Worm (Caenorhabditis elegans) whole organism, L1 larva: ENCODE results near the gene cul-4.

Experiments
- C04F5.9 ChIP-seq: sonication (generic microtip); optimal IDR thresholded peaks from 2 replicates; lab custom pipeline; 2016; ENCODE audit warnings: missing genetic modification characterization, missing compliant biosample characterization
- C16A3.4 ChIP-seq: fragments of 150-350 bp; optimal IDR thresholded peaks from 2 replicates; lab custom pipeline; 2014; ENCODE audit warnings: missing biosample characterization, missing genetic modification characterization
- C34B4.2 ChIP-seq: sonication (generic microtip); optimal IDR thresholded peaks from 2 replicates; lab custom pipeline; 2017; ENCODE audit warnings: mild to moderate bottlenecking, missing genetic modification characterization, missing compliant biosample characterization
- F16B12.6 ChIP-seq: fragments of 150-350 bp; optimal IDR thresholded peaks from 2 replicates; lab custom pipeline; 2014; ENCODE audit warnings: missing biosample characterization, missing genetic modification characterization
- aha-1 ChIP-seq: fragments of 150-350 bp; optimal IDR thresholded peaks from 2 replicates; lab custom pipeline; 2014; ENCODE audit warnings: missing biosample characterization, missing genetic modification characterization
- aly-2 ChIP-seq: fragments of 150-350 bp; optimal IDR thresholded peaks from 2 replicates; lab custom pipeline; 2014; ENCODE audit warnings: missing biosample characterization, missing genetic modification characterization
- blmp-1 ChIP-seq: fragments of 150-350 bp; optimal IDR thresholded peaks from 2 replicates; lab custom pipeline; 2014; ENCODE audit warnings: missing biosample characterization, missing genetic modification characterization
- ceh-63 ChIP-seq: fragments of 200-800 bp; sonication (Bioruptor generic); optimal IDR thresholded peaks from 2 replicates; lab custom pipeline; 2018; ENCODE audit warnings: mild to moderate bottlenecking, missing genetic modification characterization, missing compliant biosample characterization
- ceh-8 ChIP-seq: fragments of 200-800 bp; sonication (Bioruptor generic); optimal IDR thresholded peaks from 2 replicates; lab custom pipeline; 2018; ENCODE audit warnings: mild to moderate bottlenecking, missing genetic modification characterization, moderate library complexity, missing compliant biosample characterization
- ceh-82 ChIP-seq, 3 experiments: fragments of 150-350 bp in 1 of 3; sonication (generic microtip) in 2 of 3; optimal IDR thresholded peaks; 2 replicates each; lab custom pipeline; 2014 to 2017; ENCODE audit warnings: missing biosample characterization in 3 of 3, missing genetic modification characterization in 3 of 3
- ceh-90 ChIP-seq: sonication (generic microtip); optimal IDR thresholded peaks from 2 replicates; lab custom pipeline; 2016; ENCODE audit warnings: missing genetic modification characterization, missing compliant biosample characterization
- ces-1 ChIP-seq: fragments of 150-350 bp; optimal IDR thresholded peaks from 2 replicates; lab custom pipeline; 2014; ENCODE audit warnings: missing biosample characterization, missing genetic modification reagents, missing genetic modification characterization
- dpl-1 ChIP-seq, 3 experiments: fragments of 150-350 bp in 2 of 3; sonication (generic microtip) in 1 of 3; optimal IDR thresholded peaks; 2 replicates each; lab custom pipeline; 2014 to 2017; ENCODE audit warnings: missing biosample characterization in 3 of 3, missing genetic modification characterization in 3 of 3, missing genetic modification reagents in 3 of 3
- dsc-1 ChIP-seq: sonication (generic microtip); optimal IDR thresholded peaks from 2 replicates; lab custom pipeline; 2016; ENCODE audit warnings: mild to moderate bottlenecking, missing genetic modification characterization, missing compliant biosample characterization
- efl-1 ChIP-seq, 4 experiments: fragments of 150-350 bp; optimal IDR thresholded peaks in 3 of 4; peaks in 1 of 4; 1 replicate in 1 of 4; 2 replicates in 3 of 4; lab custom pipeline; 2014; ENCODE audit warnings: missing biosample characterization in 2 of 4, missing genetic modification characterization in 2 of 4, missing genetic modification reagents in 2 of 4
- efl-3 ChIP-seq: fragments of 200-800 bp; sonication (Bioruptor generic); optimal IDR thresholded peaks from 2 replicates; lab custom pipeline; 2018; ENCODE audit warnings: mild to moderate bottlenecking, missing genetic modification characterization, missing compliant biosample characterization
- egl-13 ChIP-seq: sonication (generic microtip); optimal IDR thresholded peaks from 2 replicates; lab custom pipeline; 2016; ENCODE audit warnings: missing genotype, missing genetic modification reagents, missing genetic modification characterization, missing compliant biosample characterization
- ets-5 ChIP-seq: fragments of 200-800 bp; sonication (Bioruptor generic); IDR thresholded peaks from 2 replicates; pipeline ENCODE4 v1.3.6; 2022; ENCODE audit warnings: missing genetic modification characterization, missing compliant biosample characterization
- fkh-10 ChIP-seq: sonication (generic microtip); optimal IDR thresholded peaks from 2 replicates; lab custom pipeline; 2017; ENCODE audit warnings: missing biosample characterization, missing genetic modification reagents, missing genetic modification characterization
- fkh-4 ChIP-seq: sonication (generic microtip); optimal IDR thresholded peaks from 2 replicates; lab custom pipeline; 2016; ENCODE audit warnings: missing compliant biosample characterization, missing genetic modification characterization, borderline replicate concordance
- fkh-8 ChIP-seq: sonication (generic microtip); optimal IDR thresholded peaks from 2 replicates; lab custom pipeline; 2016; ENCODE audit warnings: mild to moderate bottlenecking, missing genetic modification characterization, missing compliant biosample characterization
- grh-1 ChIP-seq: fragments of 200-800 bp; sonication (Bioruptor generic); IDR thresholded peaks from 2 replicates; pipeline ENCODE4 v1.3.6; 2022; ENCODE audit warnings: missing genetic modification reagents, missing genetic modification characterization, missing compliant biosample characterization
- hlh-17 ChIP-seq: fragments of 200-800 bp; sonication (Bioruptor generic); optimal IDR thresholded peaks from 2 replicates; lab custom pipeline; 2018; ENCODE audit warnings: missing genetic modification characterization, mild to moderate bottlenecking, missing compliant biosample characterization, moderate library complexity, borderline replicate concordance
- irx-1 ChIP-seq: sonication (generic microtip); optimal IDR thresholded peaks from 2 replicates; lab custom pipeline; 2016; ENCODE audit warnings: missing genetic modification characterization, missing compliant biosample characterization
- jun-1 ChIP-seq: fragments of 150-350 bp; optimal IDR thresholded peaks from 2 replicates; lab custom pipeline; 2014; ENCODE audit warnings: missing biosample characterization, missing genetic modification reagents, missing genetic modification characterization
- lin-13 ChIP-seq: fragments of 150-350 bp; optimal IDR thresholded peaks from 2 replicates; lab custom pipeline; 2014; ENCODE audit warnings: missing biosample characterization, missing genetic modification reagents, missing genetic modification characterization
- lin-39 ChIP-seq: fragments of 150-350 bp; optimal IDR thresholded peaks from 2 replicates; lab custom pipeline; 2014; ENCODE audit warnings: missing biosample characterization, missing genetic modification reagents, missing genetic modification characterization
- lsy-2 ChIP-seq, 2 experiments: fragments of 150-350 bp; optimal IDR thresholded peaks; 2 replicates each; lab custom pipeline; 2014; ENCODE audit warnings: missing biosample characterization in 2 of 2, missing genetic modification characterization in 2 of 2
- mef-2 ChIP-seq: fragments of 150-350 bp; optimal IDR thresholded peaks from 2 replicates; lab custom pipeline; 2014; ENCODE audit warnings: missing biosample characterization, missing genetic modification characterization
- mep-1 ChIP-seq: fragments of 150-350 bp; optimal IDR thresholded peaks from 2 replicates; lab custom pipeline; 2014; ENCODE audit warnings: missing biosample characterization, missing genetic modification characterization
- nhr-11 ChIP-seq: fragments of 150-350 bp; optimal IDR thresholded peaks from 2 replicates; lab custom pipeline; 2014; ENCODE audit warnings: missing biosample characterization, missing genetic modification characterization
- nhr-12 ChIP-seq: sonication (generic microtip); optimal IDR thresholded peaks from 2 replicates; lab custom pipeline; 2017; ENCODE audit warnings: missing biosample characterization, missing genetic modification characterization
- nhr-19 ChIP-seq: fragments of 200-800 bp; sonication (Bioruptor generic); conservative IDR thresholded peaks from 2 replicates; pipeline ENCODE4 v1.3.6; 2022; ENCODE audit warnings: missing genetic modification characterization, missing compliant biosample characterization
- nhr-20 ChIP-seq: sonication (generic microtip); optimal IDR thresholded peaks from 2 replicates; lab custom pipeline; 2016; ENCODE audit warnings: mild to moderate bottlenecking, missing genetic modification characterization, missing compliant biosample characterization
- nhr-28 ChIP-seq: fragments of 150-350 bp; optimal IDR thresholded peaks from 2 replicates; lab custom pipeline; 2014; ENCODE audit warnings: missing biosample characterization, missing genetic modification characterization
- nhr-47 ChIP-seq: sonication (generic microtip); optimal IDR thresholded peaks from 2 replicates; lab custom pipeline; 2016; ENCODE audit warnings: mild to moderate bottlenecking, missing genetic modification characterization, moderate library complexity, missing compliant biosample characterization
- nhr-76 ChIP-seq: sonication (generic microtip); optimal IDR thresholded peaks from 2 replicates; lab custom pipeline; 2017; ENCODE audit warnings: missing biosample characterization, missing genetic modification characterization
- nhr-77 ChIP-seq: fragments of 150-350 bp; optimal IDR thresholded peaks from 2 replicates; lab custom pipeline; 2014; ENCODE audit warnings: missing biosample characterization, missing genetic modification characterization
- nhr-84 ChIP-seq: sonication (generic microtip); optimal IDR thresholded peaks from 2 replicates; lab custom pipeline; 2017; ENCODE audit warnings: missing biosample characterization, missing genetic modification characterization
- nhr-85 ChIP-seq: sonication (generic microtip); peaks from one replicate; lab custom pipeline; 2016; ENCODE audit warnings: missing genetic modification characterization, inconsistent platforms, missing compliant biosample characterization
- snu-23 ChIP-seq: sonication (generic microtip); optimal IDR thresholded peaks from 2 replicates; lab custom pipeline; 2016; ENCODE audit warnings: missing genetic modification characterization, missing compliant biosample characterization
- sox-4 ChIP-seq: sonication (generic microtip); optimal IDR thresholded peaks from 2 replicates; lab custom pipeline; 2016; ENCODE audit warnings: missing genetic modification characterization, missing compliant biosample characterization
- sptf-1 ChIP-seq: fragments of 150-350 bp; optimal IDR thresholded peaks from 2 replicates; lab custom pipeline; 2014; ENCODE audit warnings: missing biosample characterization, missing genetic modification characterization
- tlp-1 ChIP-seq: fragments of 150-350 bp; optimal IDR thresholded peaks from 2 replicates; lab custom pipeline; 2014; ENCODE audit warnings: missing biosample characterization, missing genetic modification characterization
- unc-30 ChIP-seq: sonication (generic microtip); optimal IDR thresholded peaks from 2 replicates; lab custom pipeline; 2017; ENCODE audit warnings: missing biosample characterization, missing genetic modification characterization
- vab-15 ChIP-seq: sonication (generic microtip); optimal IDR thresholded peaks from 2 replicates; lab custom pipeline; 2017; ENCODE audit warnings: missing genotype, mild to moderate bottlenecking, missing genetic modification characterization, missing compliant biosample characterization
- zag-1 ChIP-seq: fragments of 150-350 bp; optimal IDR thresholded peaks from 2 replicates; lab custom pipeline; 2014; ENCODE audit warnings: missing biosample characterization, missing genetic modification characterization
- zip-4 ChIP-seq: fragments of 200-800 bp; sonication (Bioruptor generic); optimal IDR thresholded peaks from 2 replicates; lab custom pipeline; 2018; ENCODE audit warnings: mild to moderate bottlenecking, missing genetic modification characterization, moderate library complexity, missing compliant biosample characterization
- ztf-11 ChIP-seq, 2 experiments: sonication (generic microtip); optimal IDR thresholded peaks; 2 replicates each; lab custom pipeline; 2016 to 2017; ENCODE audit warnings: missing genetic modification characterization in 2 of 2, missing biosample characterization in 1 of 2, missing compliant biosample characterization in 1 of 2

cul-4 gene

ce11 chrII:7326997-7327396, 25.1 kb downstream of the cul-4 start (continued):
- TF ChIP-seq jun-1 (tag; lab: Kevin White, UChicago) (peak; percentile 16), dpl-1 (GFP tag; optimal IDR thresholded peaks at IDR 0.05; lab: Kevin White, UChicago) (peak in 1 of 3 experiments; percentile 22), nhr-12 (no peak), sox-4 (no peak), ceh-82 (tag; optimal IDR thresholded peaks at IDR 0.05; lab: Kevin White, UChicago) (peak; percentile 50 to 68 (median 57)), fkh-10 (peak; percentile 59), nhr-28 (tag; lab: Kevin White, UChicago) (no peak), vab-15 (tag; lab: Kevin White, UChicago) (no peak), lin-39 (no peak), F16B12.6 (tag; lab: Kevin White, UChicago) (no peak), nhr-84 (tag; lab: Kevin White, UChicago) (no peak), fkh-8 (tag; lab: Kevin White, UChicago) (peak; percentile 74), tlp-1 (no peak), ceh-90 (tag; lab: Kevin White, UChicago) (no peak), C04F5.9 (tag; lab: Kevin White, UChicago) (no peak), C16A3.4 (no peak), efl-1 (optimal IDR thresholded peaks at IDR 0.05; lab: Kevin White, UChicago) (peak; percentile 27 to 30), efl-1 (GFP tag; optimal IDR thresholded peaks at IDR 0.05 in 1 of 2; lab: Kevin White, UChicago) (no peak), ztf-11 (tag; optimal IDR thresholded peaks at IDR 0.05; lab: Kevin White, UChicago) (peak in 1 of 2 experiments; percentile 4), nhr-11 (no peak), aly-2 (no peak), ets-5 (GFP tag; lab: Robert Waterston, UW) (no peak), efl-3 (GFP tag; lab: Kevin White, UChicago) (no peak), sptf-1 (no peak), nhr-85 (tag; lab: Kevin White, UChicago) (no peak), lin-13 (no peak), ceh-63 (no peak), dsc-1 (peak; percentile 38), zag-1 (tag; lab: Kevin White, UChicago) (no peak), irx-1 (tag; lab: Kevin White, UChicago) (peak; percentile 67), fkh-4 (tag; lab: Kevin White, UChicago) (no peak), blmp-1 (tag; lab: Kevin White, UChicago) (no peak), aha-1 (tag; lab: Kevin White, UChicago) (no peak)

- no peak for TF ChIP-seq unc-30 (tag; lab: Kevin White, UChicago)
- no peak for TF ChIP-seq nhr-84 (tag; lab: Kevin White, UChicago)
- TF ChIP-seq hlh-17 (GFP tag; lab: Kevin White, UChicago), result no peak
- no peak for TF ChIP-seq nhr-19 (GFP tag; lab: Robert Waterston, UW)
- no peak for TF ChIP-seq sptf-1
- no peak for TF ChIP-seq ceh-90 (tag; lab: Kevin White, UChicago)
- no peak for TF ChIP-seq nhr-85 (tag; lab: Kevin White, UChicago)
- no peak for TF ChIP-seq mep-1 (tag; lab: Kevin White, UChicago)
- no peak for TF ChIP-seq nhr-77 (tag; lab: Kevin White, UChicago)
- TF ChIP-seq ceh-8 (GFP tag; lab: Kevin White, UChicago), result no peak
- no peak for TF ChIP-seq sox-4
- no peak for TF ChIP-seq fkh-4 (tag; lab: Kevin White, UChicago)
- TF ChIP-seq lsy-2 (tag; optimal IDR thresholded peaks at IDR 0.05; lab: Kevin White, UChicago), result no peak
- TF ChIP-seq ztf-11 (tag; optimal IDR thresholded peaks at IDR 0.05; lab: Kevin White, UChicago), result no peak
- no peak for TF ChIP-seq lin-39
Measured at ce11 chrII:7331224-7331623, 29.3 kb downstream of the cul-4 start, which contains the start of gene npax-1. Gene npax-1, minus strand, starts transcription at chrII:7331324.

- TF ChIP-seq ceh-90 (tag; lab: Kevin White, UChicago) (no peak), unc-30 (tag; lab: Kevin White, UChicago) (no peak), nhr-76 (tag; lab: Kevin White, UChicago) (no peak), lsy-2 (tag; optimal IDR thresholded peaks at IDR 0.05; lab: Kevin White, UChicago) (peak; percentile 46 to 78), tlp-1 (no peak), grh-1 (peak; percentile 72), ztf-11 (tag; optimal IDR thresholded peaks at IDR 0.05; lab: Kevin White, UChicago) (no peak), ceh-8 (GFP tag; lab: Kevin White, UChicago) (peak; percentile 21), zag-1 (tag; lab: Kevin White, UChicago) (no peak), ces-1 (no peak), nhr-20 (tag; lab: Kevin White, UChicago) (peak; percentile 95), zip-4 (GFP tag; lab: Kevin White, UChicago) (peak; percentile 24), nhr-47 (tag; lab: Kevin White, UChicago) (peak; percentile 82), blmp-1 (tag; lab: Kevin White, UChicago) (peak; percentile 81), lin-39 (no peak), C34B4.2 (tag; lab: Kevin White, UChicago) (no peak), egl-13 (no peak), C16A3.4 (peak; percentile 57), snu-23 (GFP tag; lab: Kevin White, UChicago) (peak; percentile 83), mef-2 (no peak)
Measured at ce11 chrII:7337469-7337893, 35.6 kb downstream of the cul-4 start.
